Fruit fly (Drosophila melanogaster): ENCODE results near the gene Gr28b.

The Gr28b gene

dm6 chr2L:7424907-7425689 is 36.9 kb downstream of the Gr28b start (continued):
- no peak for TF ChIP-seq Myc (optimal IDR thresholded peaks at IDR 0.05)
- peak; percentile 83 for TF ChIP-seq Sp1 (GFP tag; optimal IDR thresholded peaks at IDR 0.05)

DNA sequence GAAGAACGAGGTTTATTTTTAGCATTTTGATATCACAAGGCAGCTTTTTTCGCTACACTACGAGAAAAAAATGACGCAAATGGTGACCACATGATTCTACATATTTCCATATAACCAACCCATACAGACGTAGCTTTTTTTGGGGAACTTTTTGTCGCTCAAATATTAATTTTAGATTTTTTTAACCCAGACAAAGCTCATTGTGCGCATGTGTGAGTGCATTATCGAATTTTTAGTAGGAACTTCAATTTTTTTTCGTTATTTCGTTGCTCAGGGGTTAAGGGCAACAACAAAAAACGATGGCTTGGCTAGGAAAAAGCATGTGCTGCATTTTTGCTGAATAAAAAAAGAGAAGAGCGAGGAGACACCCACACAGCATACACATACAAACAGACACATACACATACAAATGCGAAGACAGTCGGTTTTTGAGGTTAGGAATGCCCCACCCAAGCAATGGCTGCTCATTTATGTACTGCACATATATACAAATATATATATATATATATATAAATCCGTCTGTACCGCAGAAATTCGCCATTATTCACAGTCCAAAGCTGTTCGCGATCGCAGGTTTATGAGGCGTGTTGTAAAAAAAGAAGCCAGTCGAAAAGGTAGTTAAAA is 37.7 kb downstream of the Gr28b start:
- TF ChIP-seq sage (GFP tag; optimal IDR thresholded peaks at IDR 0.05) (peak; percentile 58), rgr (GFP tag; optimal IDR thresholded peaks at IDR 0.05) (peak; percentile 25), foxo (GFP tag; optimal IDR thresholded peaks at IDR 0.05) (peak; percentile 21 to 64), Dif (GFP tag; optimal IDR thresholded peaks at IDR 0.05; ENCODE audit: partially characterized antibody) (no peak), tai (GFP tag; optimal IDR thresholded peaks at IDR 0.05) (peak; percentile 51), sv (GFP tag; optimal IDR thresholded peaks at IDR 0.05) (no peak), Mio (GFP tag; optimal IDR thresholded peaks at IDR 0.05) (no peak), fru (GFP tag; optimal IDR thresholded peaks at IDR 0.05) (peak; percentile 5), Myc (optimal IDR thresholded peaks at IDR 0.05) (peak; percentile 23), psq (GFP tag; optimal IDR thresholded peaks at IDR 0.05) (no peak), Hnf4 (GFP tag; optimal IDR thresholded peaks at IDR 0.05) (peak; percentile 46), OdsH (GFP tag; optimal IDR thresholded peaks at IDR 0.05) (no peak), CG32264 (GFP tag; optimal IDR thresholded peaks at IDR 0.05) (peak; percentile 8), N (GFP tag; optimal IDR thresholded peaks at IDR 0.05) (peak; percentile 60), CrebA (GFP tag; optimal IDR thresholded peaks at IDR 0.05; ENCODE audit: borderline replicate concordance) (no peak), Rel (GFP tag; optimal IDR thresholded peaks at IDR 0.05) (no peak), Rel (tag; optimal IDR thresholded peaks at IDR 0.05) (peak; percentile 75), h (GFP tag; optimal IDR thresholded peaks at IDR 0.05) (peak; percentile 49), ey (GFP tag; optimal IDR thresholded peaks at IDR 0.05) (peak; percentile 31), Hr83 (GFP tag; optimal IDR thresholded peaks at IDR 0.05; ENCODE audit: poor library complexity, severe bottlenecking) (peak; percentile 29), pan (optimal IDR thresholded peaks at IDR 0.05) (no peak), HLH106 (tag; optimal IDR thresholded peaks at IDR 0.05) (peak; percentile 4)

- TF ChIP-seq Myc (optimal IDR thresholded peaks at IDR 0.05) (peak; percentile 33), rgr (GFP tag; optimal IDR thresholded peaks at IDR 0.05) (peak; percentile 77), sage (GFP tag; optimal IDR thresholded peaks at IDR 0.05) (peak; percentile 60), dmrt93B (GFP tag; optimal IDR thresholded peaks at IDR 0.05) (peak; percentile 42), Hr83 (GFP tag; optimal IDR thresholded peaks at IDR 0.05; ENCODE audit: poor library complexity, severe bottlenecking) (peak; percentile 85), fru (GFP tag; optimal IDR thresholded peaks at IDR 0.05) (peak; percentile 77), Hnf4 (GFP tag; optimal IDR thresholded peaks at IDR 0.05) (peak; percentile 79), pan (optimal IDR thresholded peaks at IDR 0.05) (no peak), HLH106 (tag; optimal IDR thresholded peaks at IDR 0.05) (peak; percentile 89), lola (GFP tag; optimal IDR thresholded peaks at IDR 0.05) (no peak), N (GFP tag; optimal IDR thresholded peaks at IDR 0.05) (no peak), tai (GFP tag; optimal IDR thresholded peaks at IDR 0.05) (peak; percentile 65), Sp1 (GFP tag; optimal IDR thresholded peaks at IDR 0.05) (peak; percentile 81), Abd-B (GFP tag; optimal IDR thresholded peaks at IDR 0.05) (no peak), dsf (GFP tag; optimal IDR thresholded peaks at IDR 0.05; ENCODE audit: borderline replicate concordance) (no peak), CrebA (GFP tag; optimal IDR thresholded peaks at IDR 0.05; ENCODE audit: borderline replicate concordance) (peak; percentile 64), jim (GFP tag; optimal IDR thresholded peaks at IDR 0.05) (peak; percentile 92), CG9705 (GFP tag; optimal IDR thresholded peaks at IDR 0.05) (peak; percentile 76), br (GFP tag; optimal IDR thresholded peaks at IDR 0.05) (peak; percentile 86), Hr78 (GFP tag; optimal IDR thresholded peaks at IDR 0.05) (no peak), Mio (GFP tag; optimal IDR thresholded peaks at IDR 0.05) (no peak), psq (GFP tag; optimal IDR thresholded peaks at IDR 0.05) (peak; percentile 65), OdsH (GFP tag; optimal IDR thresholded peaks at IDR 0.05) (peak; percentile 83), GATAd (GFP tag; optimal IDR thresholded peaks at IDR 0.05) (no peak), ey (GFP tag; optimal IDR thresholded peaks at IDR 0.05) (peak; percentile 77), Jra (GFP tag; optimal IDR thresholded peaks at IDR 0.05) (peak; percentile 77), Dif (GFP tag; optimal IDR thresholded peaks at IDR 0.05; ENCODE audit: partially characterized antibody) (peak; percentile 76), sv (GFP tag; optimal IDR thresholded peaks at IDR 0.05) (no peak), Rel (GFP tag; optimal IDR thresholded peaks at IDR 0.05) (no peak), Rel (tag; optimal IDR thresholded peaks at IDR 0.05) (peak; percentile 77), brk (GFP tag; optimal IDR thresholded peaks at IDR 0.05) (peak; percentile 92), woc (GFP tag; optimal IDR thresholded peaks at IDR 0.05) (peak; percentile 93), CG32264 (GFP tag; optimal IDR thresholded peaks at IDR 0.05) (no peak), foxo (GFP tag; optimal IDR thresholded peaks at IDR 0.05) (peak in 1 of 2 experiments; percentile 88), h (GFP tag; optimal IDR thresholded peaks at IDR 0.05) (peak; percentile 89), Vsx2 (GFP tag; optimal IDR thresholded peaks at IDR 0.05; ENCODE audit: partially characterized antibody) (no peak), Dfd (GFP tag; optimal IDR thresholded peaks at IDR 0.05) (peak; percentile 49), usp (GFP tag; optimal IDR thresholded peaks at IDR 0.05) (no peak), dl (GFP tag; optimal IDR thresholded peaks at IDR 0.05; ENCODE audit: insufficient read depth in 1 of 2, partially characterized antibody in 2 of 2) (peak in 1 of 2 experiments; percentile 67)
Measured at dm6 chr2L:7423333-7423895, 38.6 kb downstream of the Gr28b start.

Data from whole organism, wandering third instar larva.